Worm (Caenorhabditis elegans): ENCODE results near the gene W01C9.2.

Gene W01C9.2

ce11 chrII:8566806-8567266, 30.7 kb downstream of the W01C9.2 start, which contains the start of gene F54C9.3:
Gene F54C9.3 (minus strand): TSS chrII:8566856.
- TF ChIP-seq W03F9.2 (tag; optimal IDR thresholded peaks at IDR 0.05) (no peak), him-1 (tag; optimal IDR thresholded peaks at IDR 0.05) (no peak), dao-5 (tag; optimal IDR thresholded peaks at IDR 0.05) (no peak)

ce11 chrII:8568234-8568969, 32.2 kb downstream of the W01C9.2 start:
- TF ChIP-seq dao-5 (tag; optimal IDR thresholded peaks at IDR 0.05) (no peak), him-1 (tag; optimal IDR thresholded peaks at IDR 0.05) (no peak), W03F9.2 (tag; optimal IDR thresholded peaks at IDR 0.05) (no peak)

DNA sequence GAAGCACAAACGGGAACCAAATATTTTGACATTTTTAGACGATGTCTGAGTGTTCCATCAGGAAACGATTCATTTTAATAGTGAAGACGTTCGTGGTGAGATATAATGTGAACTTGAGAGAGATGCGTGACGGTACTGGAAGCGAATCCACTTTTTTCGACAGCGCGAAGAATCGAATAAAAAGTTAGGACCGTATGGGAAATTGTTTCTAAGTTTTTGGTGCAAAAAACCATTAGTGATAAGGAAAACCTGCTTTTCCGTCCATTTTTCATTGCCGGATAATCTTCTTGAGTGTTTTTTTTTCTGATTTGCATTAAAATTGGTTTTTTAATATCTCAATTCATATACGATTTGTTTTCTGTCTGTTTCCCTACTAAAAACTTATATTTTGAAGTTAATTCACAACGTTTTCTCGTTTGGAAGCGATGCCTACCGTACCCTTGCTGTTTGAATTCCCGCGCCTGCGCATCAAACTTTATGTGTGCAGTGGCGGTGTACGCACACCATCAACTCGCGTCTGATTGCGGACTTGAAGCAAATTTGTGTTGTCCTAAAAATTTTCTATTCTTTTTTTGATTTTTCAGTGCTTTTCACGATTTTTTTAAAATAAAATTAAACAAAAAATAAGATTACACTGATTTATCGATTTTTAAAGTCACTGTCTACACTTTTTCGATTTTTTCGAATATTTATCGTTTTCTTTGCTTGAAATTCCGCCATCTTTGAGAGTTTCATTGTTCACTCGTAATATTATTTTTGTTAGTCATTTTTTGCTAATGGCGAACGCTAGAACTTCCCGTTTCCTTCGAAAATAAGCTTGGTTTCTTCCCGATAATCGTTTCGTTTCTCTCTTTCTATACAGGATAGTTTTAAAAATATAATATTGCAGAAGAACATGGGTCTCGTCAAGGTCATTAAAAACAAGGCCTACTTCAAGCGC, 33.1 kb downstream of the W01C9.2 start, which contains the start of the genes col-38 and rpl-5:
Gene col-38, minus strand, starts transcription at position 51 of the 940 bp plus-strand sequence.
Gene rpl-5, plus strand, starts transcription at position 890 of the 940 bp plus-strand sequence.
- TF ChIP-seq him-1 (tag; optimal IDR thresholded peaks at IDR 0.05) = peak; percentile 1
- TF ChIP-seq W03F9.2 (tag; optimal IDR thresholded peaks at IDR 0.05) = peak; percentile 97
- no peak for TF ChIP-seq dao-5 (tag; optimal IDR thresholded peaks at IDR 0.05)

DNA sequence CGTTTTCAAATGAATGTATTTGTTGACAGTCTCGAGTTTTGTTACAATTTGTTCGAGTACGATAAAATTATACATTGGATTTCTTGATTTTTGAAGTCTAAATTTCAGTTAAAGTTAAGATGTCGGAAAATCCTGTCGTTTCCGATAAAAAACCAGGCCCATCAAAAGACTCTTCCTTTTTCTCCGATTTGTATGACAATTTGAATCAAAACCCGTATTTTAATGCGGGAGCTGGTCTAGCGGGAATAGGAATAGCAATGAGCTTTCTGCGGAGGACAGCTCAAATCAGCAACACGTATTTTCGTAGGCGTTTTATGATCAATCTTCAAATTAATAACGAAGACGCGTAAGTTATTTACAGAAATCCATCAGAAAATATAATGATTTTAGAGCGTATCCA, 34.8 kb downstream of the W01C9.2 start, which contains the start of gene bcs-1:
Gene bcs-1, plus strand, starts transcription at position 109 of the 400 bp plus-strand sequence.
- TF ChIP-seq dao-5 (tag; optimal IDR thresholded peaks at IDR 0.05) = no peak
- TF ChIP-seq W03F9.2 (tag; optimal IDR thresholded peaks at IDR 0.05) = no peak
- no peak for TF ChIP-seq him-1 (tag; optimal IDR thresholded peaks at IDR 0.05)

- TF ChIP-seq dao-5 (tag; optimal IDR thresholded peaks at IDR 0.05) = no peak
- no peak for TF ChIP-seq him-1 (tag; optimal IDR thresholded peaks at IDR 0.05)
- TF ChIP-seq W03F9.2 (tag; optimal IDR thresholded peaks at IDR 0.05) = no peak
Observed at ce11 chrII:8573044-8573443, 36.9 kb downstream of the W01C9.2 start, which contains the start of gene F54C9.7. Gene F54C9.7 (plus strand): TSS chrII:8573344.

- TF ChIP-seq W03F9.2 (tag; optimal IDR thresholded peaks at IDR 0.05) (no peak), him-1 (tag; optimal IDR thresholded peaks at IDR 0.05) (no peak), dao-5 (tag; optimal IDR thresholded peaks at IDR 0.05) (no peak)
Observed at ce11 chrII:8575184-8575583, 39.0 kb downstream of the W01C9.2 start, which contains the start of gene puf-5. Gene puf-5 (plus strand): TSS chrII:8575541.

DNA sequence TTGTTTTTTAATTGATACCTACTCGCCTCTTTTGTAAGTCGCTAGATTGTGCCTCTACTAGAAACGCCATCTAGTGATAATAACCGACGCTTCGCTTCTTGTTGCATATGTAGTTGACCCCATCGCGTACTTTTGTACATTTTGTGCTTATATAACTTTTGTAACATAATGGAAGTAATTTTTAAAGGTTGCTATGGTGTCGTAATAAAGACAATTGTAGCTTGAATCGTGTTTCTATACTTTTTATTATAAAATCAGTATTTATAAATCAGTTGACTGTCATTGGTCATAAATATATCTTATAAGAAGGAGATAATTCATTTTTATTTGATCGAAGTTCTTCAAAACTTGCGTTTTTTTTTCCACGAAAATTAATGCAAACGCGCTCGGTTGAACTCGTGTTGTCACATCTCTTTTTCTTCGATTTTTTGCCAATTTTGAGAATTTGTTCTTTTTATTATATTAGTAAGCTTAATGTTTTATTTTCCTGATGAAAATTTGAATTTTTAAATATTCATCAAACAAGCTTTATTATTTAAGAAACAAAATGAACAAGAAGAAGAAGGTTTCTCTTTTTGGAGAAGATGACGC, 41.4 kb downstream of the W01C9.2 start, which contains the start of gene F54C9.9:
Gene F54C9.9, plus strand, starts transcription at position 541 of the 591 bp plus-strand sequence.
- no peak for TF ChIP-seq dao-5 (tag; optimal IDR thresholded peaks at IDR 0.05)
- no peak for TF ChIP-seq him-1 (tag; optimal IDR thresholded peaks at IDR 0.05)
- no peak for TF ChIP-seq W03F9.2 (tag; optimal IDR thresholded peaks at IDR 0.05)

DNA sequence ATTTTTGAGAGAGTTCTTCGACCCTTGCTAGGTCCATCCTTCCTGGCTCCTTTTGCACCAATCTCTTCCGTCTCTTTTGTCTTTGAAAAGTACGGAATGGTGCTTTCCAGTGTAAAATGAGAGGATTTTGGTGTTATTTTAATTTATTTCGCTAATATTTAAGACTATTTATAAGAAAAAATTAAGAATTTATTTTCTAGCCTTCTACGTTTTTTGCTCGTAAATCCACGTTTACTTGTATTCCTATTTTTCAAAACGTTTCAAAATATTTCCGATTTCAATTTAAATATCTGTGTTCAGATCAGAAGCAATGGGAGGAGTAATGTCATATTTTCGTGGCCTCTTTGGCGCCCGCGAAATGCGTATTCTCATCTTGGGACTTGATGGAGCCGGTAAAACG, 45.5 kb downstream of the W01C9.2 start, which contains the start of gene arl-1:
Gene arl-1, plus strand, starts transcription at position 301 of the 400 bp plus-strand sequence.
- TF ChIP-seq dao-5 (tag; optimal IDR thresholded peaks at IDR 0.05) (no peak), him-1 (tag; optimal IDR thresholded peaks at IDR 0.05) (no peak), W03F9.2 (tag; optimal IDR thresholded peaks at IDR 0.05) (no peak)

ce11 chrII:8583035-8583434, 46.9 kb downstream of the W01C9.2 start:
- TF ChIP-seq him-1 (tag; optimal IDR thresholded peaks at IDR 0.05) = no peak
- no peak for TF ChIP-seq W03F9.2 (tag; optimal IDR thresholded peaks at IDR 0.05)
- TF ChIP-seq dao-5 (tag; optimal IDR thresholded peaks at IDR 0.05) = no peak

DNA sequence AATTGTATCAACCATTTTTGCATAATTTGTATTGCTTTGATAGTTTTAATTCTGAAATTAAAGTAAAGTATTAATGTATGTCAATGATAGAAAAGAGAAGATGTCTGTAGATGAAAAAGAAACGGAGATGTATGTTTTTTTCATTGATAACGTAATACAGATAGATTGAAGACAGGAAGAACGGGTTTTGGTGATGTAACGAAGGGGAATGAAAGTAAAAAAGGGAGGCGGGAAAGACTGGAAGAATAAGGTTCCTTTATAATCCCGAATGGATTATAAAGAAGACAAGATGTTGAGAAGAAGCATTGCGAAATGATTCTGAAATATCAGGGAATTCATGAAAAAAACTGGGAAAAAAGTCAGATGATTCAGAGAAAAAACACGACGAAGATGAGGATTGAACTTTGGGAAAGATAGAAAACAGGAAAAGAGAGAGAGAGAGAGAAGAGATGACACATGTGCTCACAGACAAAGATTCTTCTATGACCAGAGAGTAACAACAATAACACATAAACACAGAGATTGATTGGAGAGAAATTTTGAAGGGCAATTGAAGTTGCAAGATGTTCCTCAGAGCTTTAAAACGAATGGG, 49.0 kb downstream of the W01C9.2 start, which contains the start of gene F54C9.11:
Gene F54C9.11, minus strand, starts transcription at position 51 of the 592 bp plus-strand sequence.
- TF ChIP-seq dao-5 (tag; optimal IDR thresholded peaks at IDR 0.05) (no peak), W03F9.2 (tag; optimal IDR thresholded peaks at IDR 0.05) (no peak), him-1 (tag; optimal IDR thresholded peaks at IDR 0.05) (no peak)

ce11 chrII:8585921-8586320, 49.8 kb downstream of the W01C9.2 start:
- no peak for TF ChIP-seq him-1 (tag; optimal IDR thresholded peaks at IDR 0.05)
- no peak for TF ChIP-seq dao-5 (tag; optimal IDR thresholded peaks at IDR 0.05)
- TF ChIP-seq W03F9.2 (tag; optimal IDR thresholded peaks at IDR 0.05) = no peak

DNA sequence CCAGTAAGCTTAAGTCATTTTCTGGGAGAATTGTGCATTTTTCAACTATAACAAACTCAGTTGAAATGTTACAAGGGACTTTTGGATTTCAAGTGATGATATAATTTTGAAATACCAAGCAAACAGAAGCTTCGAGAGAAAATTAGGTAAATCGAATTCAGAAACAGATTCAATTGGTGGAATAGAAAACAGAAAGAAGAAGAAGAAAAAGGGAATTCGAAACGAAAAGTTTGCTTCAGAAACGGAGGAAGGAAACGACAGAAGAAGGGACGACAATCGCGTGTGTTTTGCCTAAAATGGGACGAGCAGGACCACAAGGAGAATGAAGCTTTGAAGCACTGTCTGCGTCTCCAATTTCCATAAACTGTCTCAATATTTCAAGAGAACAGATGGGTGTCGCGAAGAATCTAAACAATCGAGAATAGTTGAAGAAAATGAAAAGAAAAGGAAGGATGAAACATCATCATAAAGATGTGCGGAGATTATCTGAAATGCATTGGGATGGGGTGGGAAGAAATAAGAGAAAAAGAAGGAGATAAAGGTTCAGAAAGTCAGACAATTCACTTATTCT, 51.6 kb downstream of the W01C9.2 start:
- no peak for TF ChIP-seq W03F9.2 (tag; optimal IDR thresholded peaks at IDR 0.05)
- TF ChIP-seq dao-5 (tag; optimal IDR thresholded peaks at IDR 0.05) = no peak
- no peak for TF ChIP-seq him-1 (tag; optimal IDR thresholded peaks at IDR 0.05)
